Worm (Caenorhabditis elegans): ENCODE results near the gene nlp-5.

The nlp-5 gene

DNA sequence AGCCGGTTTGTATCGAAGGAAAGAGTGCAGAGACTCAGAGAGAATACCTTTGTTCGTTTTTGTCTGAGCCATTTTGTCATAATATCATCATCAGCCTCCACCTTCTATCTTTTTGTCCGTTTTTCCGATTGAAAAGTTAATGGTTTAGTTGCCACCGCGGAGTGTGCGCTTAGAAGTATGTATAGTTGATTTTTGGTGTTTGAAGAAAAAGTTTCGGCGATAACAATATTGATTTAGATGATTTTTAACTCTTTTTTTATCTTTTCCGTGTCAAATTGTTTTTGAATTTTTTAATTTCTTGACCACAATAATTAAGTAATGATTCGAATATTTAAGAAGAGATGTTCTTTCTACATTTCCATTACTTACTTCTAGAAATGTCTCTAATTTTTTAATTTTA is 32.6 kb upstream of the nlp-5 start:
- TF ChIP-seq hnd-1 (tag; optimal IDR thresholded peaks at IDR 0.05) (no peak), flt-1 (GFP tag; IDR thresholded peaks at IDR 0.05) (no peak), tbx-11 (GFP tag; IDR thresholded peaks at IDR 0.05) (no peak), tra-4 (tag; optimal IDR thresholded peaks at IDR 0.05) (no peak), sea-1 (GFP tag; conservative IDR thresholded peaks at IDR 0.05) (no peak)

DNA sequence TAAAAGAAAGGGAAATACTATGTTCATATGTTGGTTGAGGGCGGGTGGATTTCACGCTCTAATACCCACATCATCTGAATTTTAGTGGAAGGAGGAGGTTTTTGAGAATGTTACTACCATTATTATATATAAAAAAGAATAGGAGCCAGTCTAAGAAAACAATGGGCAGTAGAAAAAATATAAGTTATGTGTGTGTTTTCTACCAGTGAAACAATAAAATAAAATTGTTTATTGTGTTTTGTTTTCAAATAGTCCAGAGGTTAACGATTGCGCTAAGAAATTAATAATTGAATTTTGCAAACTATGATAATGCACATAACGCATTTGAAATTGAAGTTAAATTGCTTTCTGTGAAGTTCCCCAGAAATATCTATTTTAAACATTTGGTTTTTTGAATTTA is 28.8 kb upstream of the nlp-5 start, which contains the start of gene M110.8:
Gene M110.8 (minus strand): TSS at position 101 of the 400 bp plus-strand sequence.
- TF ChIP-seq hnd-1 (tag; optimal IDR thresholded peaks at IDR 0.05) (no peak), F13C5.2 (tag; optimal IDR thresholded peaks at IDR 0.05) (no peak), flt-1 (GFP tag; IDR thresholded peaks at IDR 0.05) (no peak), sea-1 (GFP tag; conservative IDR thresholded peaks at IDR 0.05) (no peak), aly-1 (tag; optimal IDR thresholded peaks at IDR 0.05) (no peak), ceh-36 (tag; optimal IDR thresholded peaks at IDR 0.05) (no peak), ceh-13 (GFP tag; optimal IDR thresholded peaks at IDR 0.05) (no peak), ets-7 (tag; optimal IDR thresholded peaks at IDR 0.05) (no peak), tra-4 (tag; optimal IDR thresholded peaks at IDR 0.05) (no peak), hmg-4 (GFP tag; optimal IDR thresholded peaks at IDR 0.05) (no peak), pes-1 (GFP tag; IDR thresholded peaks at IDR 0.05) (no peak), hmbx-1 (tag; optimal IDR thresholded peaks at IDR 0.05) (no peak), ama-1 (optimal IDR thresholded peaks at IDR 0.05) (no peak), scrt-1 (GFP tag; IDR thresholded peaks at IDR 0.05) (no peak)

DNA sequence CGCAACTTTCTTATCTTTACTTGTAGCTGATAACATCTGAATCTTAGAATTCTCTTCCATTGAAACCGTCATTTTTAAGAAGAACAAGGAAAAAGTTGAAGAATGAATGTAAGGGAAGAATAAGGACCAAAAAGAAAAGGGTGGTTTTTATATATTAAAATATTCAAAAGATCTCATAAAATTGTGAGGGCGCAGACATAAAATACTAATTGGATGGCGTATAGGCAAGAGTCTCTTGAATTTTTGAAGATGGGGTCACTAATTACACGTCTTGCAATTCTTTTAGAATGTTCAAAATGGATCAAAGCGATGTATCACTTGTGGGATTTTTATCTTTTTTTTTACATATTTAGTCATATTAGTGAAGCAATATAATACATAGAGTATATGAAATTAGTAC is 25.6 kb upstream of the nlp-5 start, which contains the start of gene twk-3:
Gene twk-3 (minus strand): TSS at position 101 of the 400 bp plus-strand sequence.
- TF ChIP-seq tbx-11 (GFP tag; IDR thresholded peaks at IDR 0.05) (no peak), tbx-37 (GFP tag; conservative IDR thresholded peaks at IDR 0.05) (no peak), B0310.2 (tag; optimal IDR thresholded peaks at IDR 0.05) (no peak), hmbx-1 (tag; optimal IDR thresholded peaks at IDR 0.05) (no peak), scrt-1 (GFP tag; IDR thresholded peaks at IDR 0.05) (no peak), hmg-4 (GFP tag; optimal IDR thresholded peaks at IDR 0.05) (no peak), sea-1 (GFP tag; conservative IDR thresholded peaks at IDR 0.05) (no peak), ceh-36 (tag; optimal IDR thresholded peaks at IDR 0.05) (no peak), ceh-13 (GFP tag; optimal IDR thresholded peaks at IDR 0.05) (no peak)

DNA sequence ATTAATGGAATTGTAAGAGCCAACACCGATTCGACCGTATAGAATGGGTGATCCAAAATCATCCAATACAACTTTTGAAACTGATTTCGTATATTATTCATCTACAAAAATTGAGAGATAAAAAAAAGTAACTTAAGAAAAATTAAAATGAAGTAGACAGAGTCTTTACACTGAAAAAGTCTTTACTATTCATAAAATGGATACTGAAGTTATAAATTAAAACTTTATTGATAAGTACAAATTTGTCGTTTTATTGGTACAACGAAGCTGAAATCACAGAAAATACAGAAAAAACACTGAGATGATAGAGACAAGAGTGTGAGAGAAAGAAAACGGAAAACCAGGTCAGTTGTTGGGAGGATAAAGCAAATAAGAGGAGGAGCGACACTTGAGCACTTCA is 23.9 kb upstream of the nlp-5 start, which contains the start of gene M110.10:
Gene M110.10 (minus strand): TSS at position 101 of the 400 bp plus-strand sequence.
- TF ChIP-seq sea-1 (GFP tag; conservative IDR thresholded peaks at IDR 0.05) (no peak), tra-4 (tag; optimal IDR thresholded peaks at IDR 0.05) (no peak), aly-1 (tag; optimal IDR thresholded peaks at IDR 0.05) (no peak), ceh-13 (GFP tag; optimal IDR thresholded peaks at IDR 0.05) (no peak), pes-1 (GFP tag; IDR thresholded peaks at IDR 0.05) (no peak), hnd-1 (tag; optimal IDR thresholded peaks at IDR 0.05) (no peak), flt-1 (GFP tag; IDR thresholded peaks at IDR 0.05) (no peak), hmbx-1 (tag; optimal IDR thresholded peaks at IDR 0.05) (no peak), F13C5.2 (tag; optimal IDR thresholded peaks at IDR 0.05) (no peak), ets-7 (tag; optimal IDR thresholded peaks at IDR 0.05) (no peak), tbx-37 (GFP tag; conservative IDR thresholded peaks at IDR 0.05) (no peak), ceh-36 (tag; optimal IDR thresholded peaks at IDR 0.05) (no peak), ama-1 (optimal IDR thresholded peaks at IDR 0.05) (no peak), scrt-1 (GFP tag; IDR thresholded peaks at IDR 0.05) (no peak), tbx-11 (GFP tag; IDR thresholded peaks at IDR 0.05) (no peak), hmg-4 (GFP tag; optimal IDR thresholded peaks at IDR 0.05) (no peak), B0310.2 (tag; optimal IDR thresholded peaks at IDR 0.05) (no peak)

DNA sequence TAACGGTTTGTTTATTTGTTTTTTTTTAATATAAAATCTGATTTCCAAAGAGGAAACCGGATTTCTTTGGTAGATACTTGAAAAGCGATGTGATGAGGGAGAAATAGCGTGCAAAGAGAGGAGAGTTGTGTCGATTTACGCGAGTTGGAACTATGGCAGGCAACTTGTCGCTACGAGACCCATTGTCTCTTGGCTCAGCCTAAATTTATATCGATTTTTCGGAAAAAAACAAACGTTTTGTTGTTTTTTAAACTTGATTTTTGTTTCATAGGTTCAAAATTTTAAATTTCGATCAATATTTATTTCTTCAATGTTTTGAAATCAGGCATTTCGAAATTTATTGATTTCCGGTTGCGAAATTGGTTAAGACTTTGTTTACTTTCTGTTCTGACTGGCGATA is 21.8 kb upstream of the nlp-5 start, which contains the start of gene M110.3:
Gene M110.3 (minus strand): TSS at position 184 of the 400 bp plus-strand sequence.
- TF ChIP-seq ceh-36 (tag; optimal IDR thresholded peaks at IDR 0.05) = no peak
- TF ChIP-seq flt-1 (GFP tag; IDR thresholded peaks at IDR 0.05) = no peak
- no peak for TF ChIP-seq F13C5.2 (tag; optimal IDR thresholded peaks at IDR 0.05)
- no peak for TF ChIP-seq pes-1 (GFP tag; IDR thresholded peaks at IDR 0.05)
- no peak for TF ChIP-seq tbx-11 (GFP tag; IDR thresholded peaks at IDR 0.05)
- TF ChIP-seq scrt-1 (GFP tag; IDR thresholded peaks at IDR 0.05) = no peak
- no peak for TF ChIP-seq ets-7 (tag; optimal IDR thresholded peaks at IDR 0.05)
- no peak for TF ChIP-seq B0310.2 (tag; optimal IDR thresholded peaks at IDR 0.05)
- TF ChIP-seq sea-1 (GFP tag; conservative IDR thresholded peaks at IDR 0.05) = no peak
- TF ChIP-seq aly-1 (tag; optimal IDR thresholded peaks at IDR 0.05) = no peak
- no peak for TF ChIP-seq ceh-13 (GFP tag; optimal IDR thresholded peaks at IDR 0.05)

DNA sequence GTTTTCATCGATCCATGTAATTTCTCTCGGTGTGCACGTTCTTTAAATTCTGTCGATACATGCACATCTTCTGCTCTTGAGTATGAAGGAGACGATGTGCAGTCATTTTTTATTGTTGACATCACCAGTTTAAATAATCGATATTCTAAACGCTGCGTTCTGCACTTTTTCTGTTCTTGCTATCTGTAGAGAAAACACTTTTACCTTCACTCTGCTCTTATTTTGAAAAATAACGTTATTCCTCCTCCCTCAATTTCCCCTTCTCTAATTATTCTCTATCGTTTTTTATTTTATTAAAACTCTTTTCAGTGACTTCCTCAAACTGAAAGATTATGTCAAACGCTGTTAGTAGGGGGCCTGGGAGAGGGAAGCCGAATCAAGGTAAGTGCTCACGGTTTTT is 21.3 kb upstream of the nlp-5 start, which contains the start of gene ifg-1:
Gene ifg-1 (plus strand): TSS at position 301 of the 400 bp plus-strand sequence.
- TF ChIP-seq ets-7 (tag; optimal IDR thresholded peaks at IDR 0.05) (no peak), hmbx-1 (tag; optimal IDR thresholded peaks at IDR 0.05) (no peak), hnd-1 (tag; optimal IDR thresholded peaks at IDR 0.05) (no peak), aly-1 (tag; optimal IDR thresholded peaks at IDR 0.05) (no peak), hmg-4 (GFP tag; optimal IDR thresholded peaks at IDR 0.05) (no peak), B0310.2 (tag; optimal IDR thresholded peaks at IDR 0.05) (no peak), flt-1 (GFP tag; IDR thresholded peaks at IDR 0.05) (no peak), tra-4 (tag; optimal IDR thresholded peaks at IDR 0.05) (no peak), ama-1 (optimal IDR thresholded peaks at IDR 0.05) (no peak), ceh-36 (tag; optimal IDR thresholded peaks at IDR 0.05) (no peak), tbx-37 (GFP tag; conservative IDR thresholded peaks at IDR 0.05) (no peak), pes-1 (GFP tag; IDR thresholded peaks at IDR 0.05) (no peak), tbx-11 (GFP tag; IDR thresholded peaks at IDR 0.05) (no peak), sea-1 (GFP tag; conservative IDR thresholded peaks at IDR 0.05) (no peak), ceh-13 (GFP tag; optimal IDR thresholded peaks at IDR 0.05) (no peak), scrt-1 (GFP tag; IDR thresholded peaks at IDR 0.05) (no peak), F13C5.2 (tag; optimal IDR thresholded peaks at IDR 0.05) (no peak)

DNA sequence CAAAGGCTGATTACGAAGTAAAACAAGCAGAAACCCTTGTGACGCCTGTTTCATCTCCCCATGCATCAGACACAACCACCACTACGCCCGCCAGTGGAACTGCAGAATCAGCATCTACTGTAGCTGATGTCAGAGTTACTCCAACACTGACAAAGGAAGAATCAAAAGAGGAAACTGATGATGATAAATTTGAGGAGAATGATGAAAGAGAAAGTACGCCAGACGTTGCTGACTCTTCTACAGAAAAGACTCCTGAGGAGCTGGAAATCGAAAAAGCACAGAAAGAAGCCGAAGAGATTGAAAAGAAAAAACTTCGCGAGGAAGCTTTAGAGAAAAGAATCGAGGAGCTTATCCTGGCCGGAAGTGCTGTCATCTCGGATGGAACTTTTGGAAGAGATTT is 20.0 kb upstream of the nlp-5 start:
- TF ChIP-seq tbx-37 (GFP tag; conservative IDR thresholded peaks at IDR 0.05) = no peak
- TF ChIP-seq tbx-11 (GFP tag; IDR thresholded peaks at IDR 0.05) = no peak
- no peak for TF ChIP-seq pes-1 (GFP tag; IDR thresholded peaks at IDR 0.05)
- TF ChIP-seq F13C5.2 (tag; optimal IDR thresholded peaks at IDR 0.05) = no peak
- no peak for TF ChIP-seq aly-1 (tag; optimal IDR thresholded peaks at IDR 0.05)
- no peak for TF ChIP-seq ets-7 (tag; optimal IDR thresholded peaks at IDR 0.05)
- no peak for TF ChIP-seq ceh-13 (GFP tag; optimal IDR thresholded peaks at IDR 0.05)
- no peak for TF ChIP-seq ama-1 (optimal IDR thresholded peaks at IDR 0.05)
- TF ChIP-seq hnd-1 (tag; optimal IDR thresholded peaks at IDR 0.05) = no peak
- no peak for TF ChIP-seq flt-1 (GFP tag; IDR thresholded peaks at IDR 0.05)
- no peak for TF ChIP-seq tra-4 (tag; optimal IDR thresholded peaks at IDR 0.05)
- no peak for TF ChIP-seq scrt-1 (GFP tag; IDR thresholded peaks at IDR 0.05)
- TF ChIP-seq sea-1 (GFP tag; conservative IDR thresholded peaks at IDR 0.05) = no peak
- TF ChIP-seq hmg-4 (GFP tag; optimal IDR thresholded peaks at IDR 0.05) = no peak
- no peak for TF ChIP-seq ceh-36 (tag; optimal IDR thresholded peaks at IDR 0.05)
- no peak for TF ChIP-seq hmbx-1 (tag; optimal IDR thresholded peaks at IDR 0.05)
- TF ChIP-seq B0310.2 (tag; optimal IDR thresholded peaks at IDR 0.05) = no peak

All from whole organism, early embryonic.